Fruit fly (Drosophila melanogaster) whole organism, pupa: ENCODE data around the gene GC1.
"Not testable (repeated sequence)": the region's sequence is repeated elsewhere in the genome, so short reads cannot be mapped to it uniquely, and the experiment has no call there.

Experiments used
- CG10348 ChIP-seq: fragments of 200-800 bp; sonication (Bioruptor generic); IDR thresholded peaks from 2 replicates; pipeline ENCODE4 v1.3.6; 2022; ENCODE audit warnings: missing biosample characterization, missing genetic modification characterization
- CG13204 ChIP-seq: fragments of 200-800 bp; sonication (Bioruptor generic); optimal IDR thresholded peaks from 2 replicates; lab custom pipeline; 2018; ENCODE audit warnings: missing biosample characterization, mild to moderate bottlenecking, missing genetic modification characterization, moderate library complexity
- CG14655 ChIP-seq: fragments of 200-800 bp; sonication (Bioruptor generic); optimal IDR thresholded peaks from 3 replicates; lab custom pipeline; 2017; ENCODE audit warnings: mild to moderate bottlenecking, missing biosample characterization, missing genetic modification reagents, missing genetic modification characterization
- CG17806 ChIP-seq: fragments of 200-800 bp; sonication (Bioruptor generic); optimal IDR thresholded peaks from 2 replicates; lab custom pipeline; 2018; ENCODE audit warnings: missing biosample characterization, mild to moderate bottlenecking, missing genetic modification characterization, moderate library complexity
- CG32121 ChIP-seq: fragments of 200-800 bp; sonication (Bioruptor generic); IDR thresholded peaks from 2 replicates; pipeline ENCODE4 v1.3.6; 2022; ENCODE audit warnings: missing biosample characterization, missing genetic modification characterization
- CG34367 ChIP-seq: fragments of 200-800 bp; sonication (Bioruptor generic); optimal IDR thresholded peaks from 2 replicates; lab custom pipeline; 2018; ENCODE audit warnings: missing biosample characterization, mild to moderate bottlenecking, missing genetic modification characterization
- CG9948 ChIP-seq: fragments of 200-800 bp; sonication (Bioruptor generic); optimal IDR thresholded peaks from 2 replicates; lab custom pipeline; 2018; ENCODE audit warnings: missing biosample characterization, mild to moderate bottlenecking, missing genetic modification characterization, moderate library complexity
- D1 ChIP-seq: fragments of 200-800 bp; sonication (Bioruptor generic); optimal IDR thresholded peaks from 2 replicates; lab custom pipeline; 2018; ENCODE audit warnings: missing biosample characterization, mild to moderate bottlenecking, missing genetic modification characterization, moderate library complexity
- EcR ChIP-seq: fragments of 200-800 bp; sonication (Bioruptor generic); optimal IDR thresholded peaks from 3 replicates; lab custom pipeline; 2019; ENCODE audit warnings: missing biosample characterization, missing genetic modification characterization, mild to moderate bottlenecking, moderate library complexity, missing genetic modification reagents
- Ets98B ChIP-seq: fragments of 200-800 bp; sonication (Bioruptor generic); IDR thresholded peaks from 2 replicates; pipeline ENCODE4 v1.3.6; 2022; ENCODE audit warnings: missing biosample characterization, missing genetic modification characterization
- Pif1B ChIP-seq: fragments of 200-800 bp; sonication (Bioruptor generic); optimal IDR thresholded peaks from 3 replicates; lab custom pipeline; 2016; ENCODE audit warnings: missing biosample characterization, missing genetic modification characterization
- Snoo ChIP-seq: fragments of 200-800 bp; sonication (Bioruptor generic); optimal IDR thresholded peaks from 3 replicates; lab custom pipeline; 2017; ENCODE audit warnings: missing biosample characterization, mild to moderate bottlenecking, missing genetic modification characterization, inconsistent platforms
- fd96Ca ChIP-seq: fragments of 200-800 bp; sonication (Bioruptor generic); IDR thresholded peaks from 3 replicates; pipeline ENCODE4 v1.3.6; 2022; ENCODE audit warnings: missing biosample characterization, missing genetic modification characterization
- rn ChIP-seq: fragments of 200-800 bp; sonication (Bioruptor generic); IDR thresholded peaks from 2 replicates; pipeline ENCODE4 v1.3.6; 2022; ENCODE audit warnings: missing biosample characterization, missing genetic modification characterization

DNA sequence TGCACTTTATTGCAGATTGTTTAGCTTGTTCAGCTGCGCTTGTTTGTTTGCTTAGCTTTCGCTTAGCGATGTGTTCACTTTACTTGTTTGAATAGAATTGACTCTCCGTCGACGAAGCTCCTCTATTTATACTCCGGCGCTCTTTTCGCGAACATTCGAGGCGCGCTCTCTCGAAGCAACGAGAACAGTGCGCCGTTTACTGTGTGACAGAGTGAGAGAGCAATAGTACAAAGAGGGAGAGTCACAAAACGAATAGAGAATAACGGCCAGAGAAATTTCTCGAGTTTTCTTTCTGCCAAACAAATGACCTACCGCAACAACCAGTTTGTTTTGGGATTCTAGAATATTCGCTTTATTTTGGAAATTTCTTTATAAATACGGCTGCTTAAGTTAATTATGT is 11.1 kb upstream of the GC1 start, which contains the start of gene Hsp70Aa:
- not testable (repeated sequence) for TF ChIP-seq CG13204 (GFP tag; lab: Kevin White, UChicago); CG9948; rn (GFP tag; lab: Robert Waterston, UW); CG32121; CG14655; Snoo (tag; lab: Kevin White, UChicago); CG17806 (tag; lab: Kevin White, UChicago); EcR (GFP tag; lab: Kevin White, UChicago); CG10348; Ets98B (GFP tag; lab: Robert Waterston, UW); fd96Ca (GFP tag; lab: Robert Waterston, UW); CG34367 (tag; lab: Kevin White, UChicago); D1 (tag; lab: Kevin White, UChicago); Pif1B (GFP tag; lab: Kevin White, UChicago)
